Worm (Caenorhabditis elegans): Measurements from ENCODE around the gene mrpl-11.
A peak's percentile ranks its signal among the peaks of the same experiment; 100 is the strongest.

Gene mrpl-11

ce11 chrIII:8700289-8700957 is 17.0 kb upstream of the mrpl-11 start, which contains the start of the genes sdz-1 and vps-33.1 (continued):
- no peak for TF ChIP-seq mdl-1 (tag; optimal IDR thresholded peaks at IDR 0.05)
- TF ChIP-seq ceh-16 (tag; optimal IDR thresholded peaks at IDR 0.05), result no peak
- TF ChIP-seq lin-39 (tag; optimal IDR thresholded peaks at IDR 0.05), result no peak
- TF ChIP-seq ama-1 (optimal IDR thresholded peaks at IDR 0.05), result no peak
- no peak for TF ChIP-seq skn-1 (tag; optimal IDR thresholded peaks at IDR 0.05)
- TF ChIP-seq F13H6.1 (tag; optimal IDR thresholded peaks at IDR 0.05), result no peak
- no peak for TF ChIP-seq nhr-25 (tag; optimal IDR thresholded peaks at IDR 0.05)
- TF ChIP-seq snpc-4 (tag; optimal IDR thresholded peaks at IDR 0.05), result no peak
- TF ChIP-seq sem-4 (tag; optimal IDR thresholded peaks at IDR 0.05), result no peak
- TF ChIP-seq nhr-10 (tag; optimal IDR thresholded peaks at IDR 0.05), result no peak
- no peak for TF ChIP-seq unc-39 (tag; optimal IDR thresholded peaks at IDR 0.05)
- peak; percentile 43 for TF ChIP-seq lin-13 (GFP tag; optimal IDR thresholded peaks at IDR 0.05)

ce11 chrIII:8704765-8705164 is 12.7 kb upstream of the mrpl-11 start, which contains the start of gene B0303.16:
Gene B0303.16 (plus strand): TSS chrIII:8705065.
- no peak for TF ChIP-seq alr-1 (tag; optimal IDR thresholded peaks at IDR 0.05)
- no peak for TF ChIP-seq nhr-12 (tag; optimal IDR thresholded peaks at IDR 0.05)
- no peak for TF ChIP-seq fos-1 (tag; optimal IDR thresholded peaks at IDR 0.05)
- no peak for TF ChIP-seq lsy-2 (tag; optimal IDR thresholded peaks at IDR 0.05)
- no peak for TF ChIP-seq unc-62 (GFP tag; optimal IDR thresholded peaks at IDR 0.05)

- TF ChIP-seq dmd-4 (tag; optimal IDR thresholded peaks at IDR 0.05), result no peak
- TF ChIP-seq ama-1 (optimal IDR thresholded peaks at IDR 0.05), result no peak
- no peak for TF ChIP-seq nhr-6 (tag; optimal IDR thresholded peaks at IDR 0.05)
- no peak for TF ChIP-seq nhr-23 (tag; optimal IDR thresholded peaks at IDR 0.05)
- no peak for TF ChIP-seq peb-1 (tag; optimal IDR thresholded peaks at IDR 0.05)
- TF ChIP-seq lsy-2 (tag; optimal IDR thresholded peaks at IDR 0.05), result no peak
- no peak for TF ChIP-seq lin-11 (tag; optimal IDR thresholded peaks at IDR 0.05)
- TF ChIP-seq snpc-4 (tag; optimal IDR thresholded peaks at IDR 0.05), result no peak
- TF ChIP-seq ztf-4 (tag; optimal IDR thresholded peaks at IDR 0.05), result no peak
- TF ChIP-seq blmp-1 (tag; optimal IDR thresholded peaks at IDR 0.05; ENCODE audit: insufficient read depth), result peak; percentile 67
- TF ChIP-seq sma-9 (GFP tag; optimal IDR thresholded peaks at IDR 0.05), result peak; percentile 48
- no peak for TF ChIP-seq sma-9 (tag; optimal IDR thresholded peaks at IDR 0.05)
- TF ChIP-seq sem-4 (tag; optimal IDR thresholded peaks at IDR 0.05), result no peak
- no peak for TF ChIP-seq mbf-1 (tag; optimal IDR thresholded peaks at IDR 0.05)
- TF ChIP-seq unc-39 (tag; optimal IDR thresholded peaks at IDR 0.05), result no peak
These were observed 7.7 kb upstream of the mrpl-11 start for ce11 chrIII:8709735-8710134.

ce11 chrIII:8710310-8710709 is 7.1 kb upstream of the mrpl-11 start, which contains the start of gene B0303.11:
Gene B0303.11 (minus strand): TSS chrIII:8710410.
- TF ChIP-seq zag-1 (tag; optimal IDR thresholded peaks at IDR 0.05), result no peak
- no peak for TF ChIP-seq unc-62 (GFP tag; optimal IDR thresholded peaks at IDR 0.05)
- TF ChIP-seq fos-1 (tag; optimal IDR thresholded peaks at IDR 0.05), result no peak
- no peak for TF ChIP-seq ztf-4 (tag; optimal IDR thresholded peaks at IDR 0.05)
- TF ChIP-seq mdl-1 (tag; optimal IDR thresholded peaks at IDR 0.05), result no peak
- TF ChIP-seq skn-1 (tag; optimal IDR thresholded peaks at IDR 0.05), result no peak
- no peak for TF ChIP-seq ZK546.5 (tag; optimal IDR thresholded peaks at IDR 0.05)
- no peak for TF ChIP-seq nhr-21 (tag; optimal IDR thresholded peaks at IDR 0.05)
- no peak for TF ChIP-seq lin-13 (GFP tag; optimal IDR thresholded peaks at IDR 0.05)
- TF ChIP-seq peb-1 (tag; optimal IDR thresholded peaks at IDR 0.05), result no peak
- TF ChIP-seq sma-3 (GFP tag; optimal IDR thresholded peaks at IDR 0.05), result no peak
- TF ChIP-seq sma-9 (GFP tag; optimal IDR thresholded peaks at IDR 0.05), result no peak
- TF ChIP-seq sma-9 (tag; optimal IDR thresholded peaks at IDR 0.05), result no peak

- TF ChIP-seq skn-1 (tag; optimal IDR thresholded peaks at IDR 0.05) (no peak), alr-1 (tag; optimal IDR thresholded peaks at IDR 0.05) (no peak), sma-9 (GFP tag; optimal IDR thresholded peaks at IDR 0.05) (no peak), sma-9 (tag; optimal IDR thresholded peaks at IDR 0.05) (no peak)
These were observed 4.5 kb upstream of the mrpl-11 start for ce11 chrIII:8712968-8713367.

DNA sequence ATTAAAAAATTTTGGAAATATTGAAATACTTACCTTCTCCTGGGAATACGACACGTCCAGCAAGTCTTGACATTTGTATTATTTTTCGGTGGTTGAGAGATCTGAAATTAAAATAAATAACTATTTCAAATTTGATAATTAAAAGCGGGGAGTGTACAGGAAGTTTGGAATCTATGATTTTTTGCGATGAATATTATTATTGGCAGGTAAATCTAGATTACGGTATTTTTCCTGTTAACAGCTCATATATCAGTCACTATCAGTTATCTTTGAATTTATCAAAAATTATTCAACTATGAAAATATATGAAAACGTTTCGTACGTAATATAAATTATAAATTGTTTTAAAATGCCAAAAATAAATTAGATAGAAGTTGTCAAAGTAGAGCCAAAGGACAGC is 1.4 kb upstream of the mrpl-11 start, which contains the start of gene B0303.14:
B0303.14 (minus strand) TSS at position 101 of the 400 bp plus-strand sequence.
- no peak for TF ChIP-seq sma-9 (GFP tag; optimal IDR thresholded peaks at IDR 0.05)
- no peak for TF ChIP-seq sma-9 (tag; optimal IDR thresholded peaks at IDR 0.05)
- no peak for TF ChIP-seq ama-1 (optimal IDR thresholded peaks at IDR 0.05)
- no peak for TF ChIP-seq nhr-129 (tag; optimal IDR thresholded peaks at IDR 0.05)
- TF ChIP-seq gmeb-1 (tag; optimal IDR thresholded peaks at IDR 0.05), result no peak
- TF ChIP-seq dmd-4 (tag; optimal IDR thresholded peaks at IDR 0.05), result no peak
- no peak for TF ChIP-seq elt-1 (tag; optimal IDR thresholded peaks at IDR 0.05)

All from whole organism, L2 larva.